Worm (Caenorhabditis elegans): ENCODE results near the gene Y69F12A.1.

ce11 chrIII:7506983-7507382, 50.2 kb downstream of the Y69F12A.1 start:
- TF ChIP-seq T22C8.4 (GFP tag; IDR thresholded peaks at IDR 0.05) (no peak), klf-2 (GFP tag; conservative IDR thresholded peaks at IDR 0.05) (no peak)

Measured in whole organism, midembryonic.